Worm (Caenorhabditis elegans) whole organism, early embryonic: ENCODE data around the gene T22B2.1.

Experiments
- sea-1 ChIP-seq: fragments of 200-800 bp; sonication (Bioruptor generic); conservative IDR thresholded peaks from 2 replicates; pipeline ENCODE4 v1.3.6; 2022; ENCODE audit warnings: missing genetic modification characterization, missing compliant biosample characterization
- tra-4 ChIP-seq: sonication (generic microtip); optimal IDR thresholded peaks from 2 replicates; lab custom pipeline; 2017; ENCODE audit warnings: missing genetic modification characterization, missing compliant biosample characterization

DNA sequence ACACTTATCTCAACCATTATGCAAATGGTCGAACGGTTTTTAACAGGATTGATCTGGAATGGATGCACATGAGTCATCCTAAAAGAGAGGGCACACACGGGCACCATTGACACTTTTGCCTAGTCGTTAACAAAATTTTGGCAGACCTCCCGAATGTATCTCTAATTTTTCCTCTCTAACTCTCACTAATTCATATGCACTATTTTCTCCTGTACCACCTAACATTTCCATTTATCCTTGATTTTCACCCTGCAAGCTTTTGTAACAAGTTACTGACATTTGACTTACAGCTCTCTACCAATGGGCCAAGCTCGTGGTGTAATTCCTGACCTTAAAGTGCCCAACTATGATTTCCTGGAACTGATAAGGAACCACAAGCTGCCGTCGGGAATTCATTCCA, 8.9 kb upstream of the T22B2.1 start, which contains the start of gene T22B2.3:
- TF ChIP-seq sea-1 = no peak
- TF ChIP-seq tra-4 (tag; lab: Kevin White, UChicago) = no peak
